Fruit fly (Drosophila melanogaster) S2 (cell line): ENCODE results near the gene CG14770.

Source experiments
- CG8478 ChIP-seq: fragments of >200 bp; optimal IDR thresholded peaks from 2 replicates; lab custom pipeline; 2018
- CTCF ChIP-seq, 2 experiments: fragments of >200 bp; optimal IDR thresholded peaks; 2 replicates each; lab custom pipeline; 2018

DNA sequence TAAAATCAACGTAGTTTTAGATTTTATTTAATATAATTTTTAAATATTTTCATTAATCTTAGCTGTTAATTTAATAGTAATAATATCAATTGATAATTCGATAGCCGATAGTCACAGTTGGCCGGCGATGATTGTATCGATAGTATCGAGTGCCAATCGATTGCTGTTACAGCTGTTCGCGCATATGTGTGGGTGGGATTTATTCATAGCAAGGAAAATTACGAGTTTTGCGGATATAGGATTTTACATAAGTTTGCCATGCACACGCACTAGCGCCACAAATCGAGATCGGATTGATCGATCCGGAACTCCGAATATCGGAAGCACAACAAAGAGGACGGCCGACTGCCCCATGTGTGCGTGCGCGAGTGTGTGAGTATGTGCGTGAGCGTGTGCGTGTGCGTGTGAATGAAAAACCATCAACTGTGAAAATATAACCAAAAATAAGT, 27.1 kb upstream of the CG14770 start, which contains the start of gene Naa30A:
- TF ChIP-seq CG8478 (lab: Kevin White, UChicago): no peak
- TF ChIP-seq CTCF (optimal IDR thresholded peaks at IDR 0.05; lab: Kevin White, UChicago): no peak
